Worm (Caenorhabditis elegans) whole organism, early embryonic: ENCODE measurements around the gene btbd-10.
A peak's percentile ranks its signal among the peaks of the same experiment; 100 is the strongest.

ENCODE experiments used
- B0310.2 ChIP-seq: sonication (generic microtip); optimal IDR thresholded peaks from 2 replicates; lab custom pipeline; 2016; ENCODE audit warnings: mild to moderate bottlenecking, missing genetic modification characterization, missing compliant biosample characterization
- F13C5.2 ChIP-seq: sonication (generic microtip); optimal IDR thresholded peaks from 2 replicates; lab custom pipeline; 2017; ENCODE audit warnings: mild to moderate bottlenecking, missing genetic modification characterization, inconsistent platforms, missing compliant biosample characterization
- aly-1 ChIP-seq: sonication (generic microtip); optimal IDR thresholded peaks from 2 replicates; lab custom pipeline; 2016; ENCODE audit warnings: missing genetic modification characterization, missing compliant biosample characterization
- ama-1 ChIP-seq: fragments of 150-350 bp; optimal IDR thresholded peaks from 2 replicates; lab custom pipeline; 2014
- ceh-13 ChIP-seq: fragments of 200-800 bp; sonication (Bioruptor generic); optimal IDR thresholded peaks from 2 replicates; lab custom pipeline; 2018; ENCODE audit warnings: mild to moderate bottlenecking, missing genetic modification characterization, missing compliant biosample characterization
- ceh-36 ChIP-seq: sonication (generic microtip); optimal IDR thresholded peaks from 2 replicates; lab custom pipeline; 2016; ENCODE audit warnings: missing genetic modification characterization, inconsistent platforms, missing compliant biosample characterization
- ets-7 ChIP-seq: sonication (generic microtip); optimal IDR thresholded peaks from 2 replicates; lab custom pipeline; 2016; ENCODE audit warnings: missing genotype, missing genetic modification characterization, missing compliant biosample characterization
- flt-1 ChIP-seq: fragments of 200-800 bp; sonication (Bioruptor generic); IDR thresholded peaks from 2 replicates; pipeline ENCODE4 v1.3.6; 2022; ENCODE audit warnings: missing genetic modification characterization, missing compliant biosample characterization
- hmbx-1 ChIP-seq: sonication (generic microtip); optimal IDR thresholded peaks from 2 replicates; lab custom pipeline; 2016; ENCODE audit warnings: mild to moderate bottlenecking, missing genetic modification characterization, missing compliant biosample characterization
- hmg-4 ChIP-seq: fragments of 200-800 bp; sonication (Bioruptor generic); optimal IDR thresholded peaks from 2 replicates; lab custom pipeline; 2018; ENCODE audit warnings: mild to moderate bottlenecking, missing genetic modification characterization, missing compliant biosample characterization
- hnd-1 ChIP-seq: sonication (generic microtip); optimal IDR thresholded peaks from 2 replicates; lab custom pipeline; 2016; ENCODE audit warnings: missing genetic modification characterization, missing compliant biosample characterization
- pes-1 ChIP-seq: fragments of 200-800 bp; sonication (Bioruptor generic); IDR thresholded peaks from 2 replicates; pipeline ENCODE4 v1.3.6; 2022; ENCODE audit warnings: missing genetic modification reagents, missing genetic modification characterization, missing compliant biosample characterization
- scrt-1 ChIP-seq: fragments of 200-800 bp; sonication (Bioruptor generic); IDR thresholded peaks from 2 replicates; pipeline ENCODE4 v1.3.6; 2022; ENCODE audit warnings: missing genetic modification characterization, missing compliant biosample characterization
- sea-1 ChIP-seq: fragments of 200-800 bp; sonication (Bioruptor generic); conservative IDR thresholded peaks from 2 replicates; pipeline ENCODE4 v1.3.6; 2022; ENCODE audit warnings: missing genetic modification characterization, missing compliant biosample characterization
- tbx-11 ChIP-seq: fragments of 200-800 bp; sonication (Bioruptor generic); IDR thresholded peaks from 2 replicates; pipeline ENCODE4 v1.3.6; 2022; ENCODE audit warnings: missing genetic modification characterization, missing compliant biosample characterization
- tbx-37 ChIP-seq: fragments of 200-800 bp; sonication (Bioruptor generic); conservative IDR thresholded peaks from 2 replicates; pipeline ENCODE4 v1.3.6; 2022; ENCODE audit warnings: missing genetic modification reagents, missing genetic modification characterization, missing compliant biosample characterization
- tra-4 ChIP-seq: sonication (generic microtip); optimal IDR thresholded peaks from 2 replicates; lab custom pipeline; 2017; ENCODE audit warnings: missing genetic modification characterization, missing compliant biosample characterization

btbd-10 gene

ce11 chrII:4946775-4947174 is 42.0 kb downstream of the btbd-10 start:
- TF ChIP-seq hnd-1 (tag; lab: Kevin White, UChicago) (no peak), scrt-1 (GFP tag; lab: Robert Waterston, UW) (no peak), ceh-13 (GFP tag; lab: Kevin White, UChicago) (no peak), sea-1 (no peak)

DNA sequence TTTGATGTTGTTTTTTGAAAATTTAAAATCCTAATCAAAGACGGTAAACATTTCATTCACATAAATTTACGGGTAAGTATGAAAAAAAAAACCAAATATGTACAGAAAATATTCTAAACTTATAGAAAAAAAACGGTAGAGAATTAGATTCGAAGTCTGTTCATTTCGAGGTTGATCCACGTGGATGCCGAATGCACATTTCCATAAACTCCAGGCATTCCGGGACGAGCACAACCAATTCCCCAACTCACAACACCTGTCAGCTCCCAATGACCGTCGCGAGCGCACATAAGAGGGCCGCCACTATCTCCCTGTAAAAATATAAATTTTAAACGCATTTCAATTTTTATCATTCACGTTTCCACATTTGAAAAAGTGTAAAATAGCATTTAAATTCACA is 43.3 kb downstream of the btbd-10 start:
- TF ChIP-seq ama-1 (lab: Kevin White, UChicago) (no peak), hmg-4 (GFP tag; lab: Kevin White, UChicago) (no peak), hmbx-1 (tag; lab: Kevin White, UChicago) (no peak), hnd-1 (tag; lab: Kevin White, UChicago) (no peak), ceh-13 (GFP tag; lab: Kevin White, UChicago) (no peak), ets-7 (no peak)

DNA sequence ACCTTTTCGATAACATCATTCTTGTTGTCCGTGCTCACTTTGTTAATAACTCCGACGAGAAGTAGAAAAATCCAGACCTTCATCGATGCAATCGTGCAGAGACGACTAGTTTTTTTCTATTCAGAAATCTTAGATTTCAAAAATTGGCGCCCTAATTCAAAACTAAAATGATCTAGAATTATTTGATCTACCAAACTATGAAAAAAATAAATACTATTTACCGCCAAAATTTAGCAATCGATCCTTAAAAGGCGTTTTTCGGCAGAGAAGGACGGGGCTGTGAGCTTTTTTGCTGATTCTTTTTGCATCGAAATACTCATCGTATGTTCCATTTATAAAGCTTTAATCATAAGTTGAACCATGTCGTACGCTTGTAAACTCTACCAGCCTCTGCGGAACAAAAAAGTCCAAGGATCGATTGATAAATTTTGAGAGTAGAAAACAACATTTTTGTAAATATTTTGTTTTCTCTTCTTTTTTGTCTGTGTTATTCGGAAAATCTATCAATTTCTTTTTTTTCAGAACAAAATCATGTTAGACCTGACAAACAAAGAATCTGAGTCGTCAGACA is 44.7 kb downstream of the btbd-10 start, which contains the start of the genes try-1 and zyg-12:
try-1 (minus strand) TSS at position 148 of the 571 bp plus-strand sequence.
zyg-12 (plus strand) TSS at position 521 of the 571 bp plus-strand sequence.
- TF ChIP-seq flt-1 (GFP tag; lab: Robert Waterston, UW): no peak

DNA sequence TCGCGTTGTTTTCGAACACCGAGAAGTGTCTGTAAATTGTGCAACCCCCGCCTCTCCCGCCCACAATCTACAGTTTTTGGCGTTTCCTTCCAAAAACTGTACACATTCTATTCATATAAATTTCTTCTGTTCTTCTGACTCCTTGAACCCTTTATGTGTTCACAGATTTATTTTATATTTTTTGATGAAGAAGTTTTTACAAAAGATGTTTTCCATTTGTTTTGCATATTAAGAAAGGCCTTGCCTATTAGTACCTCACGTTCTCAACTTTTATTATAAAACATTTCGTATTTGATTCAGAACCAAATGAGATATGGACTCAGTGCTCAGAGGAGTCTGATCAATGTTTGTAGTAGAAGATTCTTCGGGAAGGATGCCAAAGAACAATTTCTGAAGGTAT is 48.5 kb downstream of the btbd-10 start, which contains the start of gene ndx-3:
ndx-3 (plus strand) TSS at position 301 of the 400 bp plus-strand sequence.
- TF ChIP-seq sea-1: no peak
- no peak for TF ChIP-seq ama-1 (lab: Kevin White, UChicago)
- no peak for TF ChIP-seq flt-1 (GFP tag; lab: Robert Waterston, UW)
- no peak for TF ChIP-seq ceh-36
- TF ChIP-seq aly-1 (tag; lab: Kevin White, UChicago): no peak
- no peak for TF ChIP-seq pes-1 (GFP tag; lab: Robert Waterston, UW)
- no peak for TF ChIP-seq tbx-37
- no peak for TF ChIP-seq hnd-1 (tag; lab: Kevin White, UChicago)

DNA sequence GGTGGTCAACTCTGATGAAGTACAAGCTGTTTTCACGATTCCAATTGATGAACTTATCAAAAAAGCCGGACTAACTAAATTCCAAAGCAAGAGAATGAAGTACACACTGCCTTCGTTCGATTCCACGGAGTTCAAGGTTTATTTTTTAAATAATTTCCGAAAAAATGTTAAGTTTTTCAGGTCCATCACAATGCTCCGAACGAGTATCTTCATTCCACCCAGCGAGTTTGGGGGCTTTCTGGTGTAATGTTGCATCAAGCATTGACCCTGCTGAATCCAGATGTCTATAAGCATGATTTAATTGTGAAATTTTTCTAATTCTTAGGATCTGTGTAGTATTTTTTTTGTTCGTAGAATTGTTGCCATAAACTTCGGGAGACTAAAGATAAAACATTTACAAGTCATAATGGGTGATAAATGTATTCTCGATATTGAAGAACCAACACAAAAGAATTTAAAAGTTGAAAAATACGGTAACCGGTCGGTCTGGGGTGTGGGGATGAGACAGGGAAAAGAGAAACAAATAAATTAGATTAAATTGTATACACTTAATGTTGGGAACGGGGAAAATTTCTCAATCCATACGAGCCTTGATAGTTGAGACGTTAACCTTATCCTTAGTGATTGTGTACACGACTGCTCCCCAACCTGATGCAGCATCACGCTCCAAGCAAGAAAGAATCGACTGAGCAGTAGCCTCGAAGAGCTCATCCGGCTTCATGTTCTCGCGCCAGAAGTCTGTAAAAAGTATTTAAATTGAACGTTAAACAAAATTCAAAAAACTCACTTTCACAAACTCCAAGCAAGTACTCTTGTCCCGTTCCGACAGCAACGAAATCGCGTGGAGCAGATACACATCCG is 49.5 kb downstream of the btbd-10 start:
- no peak for TF ChIP-seq ets-7
- no peak for TF ChIP-seq hmg-4 (GFP tag; lab: Kevin White, UChicago)
- no peak for TF ChIP-seq aly-1 (tag; lab: Kevin White, UChicago)
- TF ChIP-seq hmbx-1 (tag; lab: Kevin White, UChicago): no peak
- no peak for TF ChIP-seq tbx-11 (GFP tag; lab: Robert Waterston, UW)
- TF ChIP-seq tra-4: no peak
- TF ChIP-seq tbx-37: no peak
- TF ChIP-seq B0310.2 (tag; lab: Kevin White, UChicago): no peak
- TF ChIP-seq ceh-36: no peak
- TF ChIP-seq flt-1 (GFP tag; lab: Robert Waterston, UW): no peak
- no peak for TF ChIP-seq ceh-13 (GFP tag; lab: Kevin White, UChicago)
- TF ChIP-seq scrt-1 (GFP tag; lab: Robert Waterston, UW): no peak
- TF ChIP-seq pes-1 (GFP tag; lab: Robert Waterston, UW): no peak
- no peak for TF ChIP-seq F13C5.2 (tag; lab: Kevin White, UChicago)
- no peak for TF ChIP-seq hnd-1 (tag; lab: Kevin White, UChicago)
- TF ChIP-seq sea-1: no peak
- no peak for TF ChIP-seq ama-1 (lab: Kevin White, UChicago)

DNA sequence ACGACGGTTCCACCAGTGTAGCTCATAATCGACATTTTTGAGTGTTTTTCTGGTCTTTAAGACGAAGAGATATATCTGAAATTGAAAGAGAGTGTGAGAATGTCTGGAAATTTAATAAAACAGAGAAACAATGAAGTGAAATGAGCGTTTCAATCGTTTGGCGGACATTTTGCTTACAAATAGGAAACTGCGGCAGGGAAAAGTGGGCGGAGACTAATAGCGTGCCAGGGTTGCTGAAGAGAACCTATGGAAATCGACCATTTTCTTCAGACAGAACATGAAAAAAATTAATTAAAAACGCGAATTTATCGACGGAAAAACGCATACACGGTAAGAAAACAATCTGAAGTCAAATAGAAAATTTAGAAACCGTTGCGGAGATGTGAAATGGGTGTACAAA is 50.5 kb downstream of the btbd-10 start, which contains the start of gene pbs-3:
pbs-3 (minus strand) TSS at position 75 of the 400 bp plus-strand sequence.
- TF ChIP-seq F13C5.2 (tag; lab: Kevin White, UChicago): peak; percentile 16
- peak; percentile 54; the same call in 1 of the 2 replicates for TF ChIP-seq tbx-37
- peak; percentile 3 for TF ChIP-seq ets-7
- no peak for TF ChIP-seq ceh-36
- TF ChIP-seq sea-1: 0 out of 2 replicates have a peak, but pooled peaks have one; percentile 23
- TF ChIP-seq hmbx-1 (tag; lab: Kevin White, UChicago): no peak
- TF ChIP-seq tra-4: no peak

ce11 chrII:4959719-4960118 is 54.9 kb downstream of the btbd-10 start, which contains the start of gene ulp-2:
ulp-2 (minus strand) TSS chrII:4959876.
- TF ChIP-seq aly-1 (tag; lab: Kevin White, UChicago) (no peak), sea-1 (no peak), flt-1 (GFP tag; lab: Robert Waterston, UW) (no peak), ama-1 (lab: Kevin White, UChicago) (no peak), tra-4 (no peak), ceh-36 (no peak), tbx-37 (no peak), tbx-11 (GFP tag; lab: Robert Waterston, UW) (no peak), hnd-1 (tag; lab: Kevin White, UChicago) (no peak)

DNA sequence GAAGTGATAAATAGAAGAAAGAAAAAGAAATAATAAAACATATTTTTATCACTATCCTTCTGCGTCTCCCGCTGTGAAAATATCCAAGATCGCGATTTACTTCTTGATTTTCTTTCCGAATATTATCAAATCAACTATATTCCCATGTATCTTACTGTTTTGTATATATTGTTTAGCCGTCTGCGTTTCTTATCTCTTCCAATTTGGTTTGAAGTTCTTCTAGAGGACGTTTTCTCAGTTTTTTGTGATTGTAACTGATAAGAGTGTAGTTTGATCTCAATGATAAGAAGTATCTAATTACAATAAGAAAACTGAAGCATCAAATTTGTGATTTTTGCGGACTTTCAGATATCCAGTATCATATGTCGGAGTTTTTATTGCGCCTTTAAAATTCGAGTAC is 55.9 kb downstream of the btbd-10 start:
- TF ChIP-seq pes-1 (GFP tag; lab: Robert Waterston, UW) (no peak), scrt-1 (GFP tag; lab: Robert Waterston, UW) (no peak), ceh-13 (GFP tag; lab: Kevin White, UChicago) (no peak), aly-1 (tag; lab: Kevin White, UChicago) (no peak), ets-7 (no peak), hnd-1 (tag; lab: Kevin White, UChicago) (no peak), hmg-4 (GFP tag; lab: Kevin White, UChicago) (no peak), tbx-11 (GFP tag; lab: Robert Waterston, UW) (no peak), ama-1 (lab: Kevin White, UChicago) (no peak), tra-4 (no peak)
